Worm (Caenorhabditis elegans) whole organism, midembryonic: ENCODE results near the gene F36G9.7.

Source experiments
- cog-1 ChIP-seq: sonication (generic microtip); optimal IDR thresholded peaks from 2 replicates; lab custom pipeline; 2016; ENCODE audit warnings: missing genetic modification characterization, missing compliant biosample characterization
- klf-2 ChIP-seq: fragments of 200-800 bp; sonication (Bioruptor generic); conservative IDR thresholded peaks from 2 replicates; pipeline ENCODE4 v1.3.6; 2022; ENCODE audit warnings: missing genetic modification reagents, missing genetic modification characterization, missing compliant biosample characterization
- ref-1 ChIP-seq: fragments of 200-800 bp; sonication (Bioruptor generic); conservative IDR thresholded peaks from 2 replicates; pipeline ENCODE4 v1.3.6; 2022; ENCODE audit warnings: missing genetic modification reagents, missing genetic modification characterization, missing compliant biosample characterization
- tab-1 ChIP-seq: fragments of 200-800 bp; sonication (Bioruptor generic); IDR thresholded peaks from 2 replicates; pipeline ENCODE4 v1.3.6; 2022; ENCODE audit warnings: missing genetic modification characterization, missing compliant biosample characterization

- TF ChIP-seq cog-1 (tag; lab: Kevin White, UChicago): no peak
- TF ChIP-seq tab-1 (GFP tag; lab: Robert Waterston, UW): no peak
- no peak for TF ChIP-seq klf-2 (GFP tag; lab: Robert Waterston, UW)
- no peak for TF ChIP-seq ref-1 (GFP tag; lab: Robert Waterston, UW)
Observed at ce11 chrV:15924307-15924706, 45.2 kb downstream of the F36G9.7 start, which contains the start of gene nhr-108.
